Fruit fly (Drosophila melanogaster): ENCODE data around the gene CG32548.

Gene CG32548

DNA sequence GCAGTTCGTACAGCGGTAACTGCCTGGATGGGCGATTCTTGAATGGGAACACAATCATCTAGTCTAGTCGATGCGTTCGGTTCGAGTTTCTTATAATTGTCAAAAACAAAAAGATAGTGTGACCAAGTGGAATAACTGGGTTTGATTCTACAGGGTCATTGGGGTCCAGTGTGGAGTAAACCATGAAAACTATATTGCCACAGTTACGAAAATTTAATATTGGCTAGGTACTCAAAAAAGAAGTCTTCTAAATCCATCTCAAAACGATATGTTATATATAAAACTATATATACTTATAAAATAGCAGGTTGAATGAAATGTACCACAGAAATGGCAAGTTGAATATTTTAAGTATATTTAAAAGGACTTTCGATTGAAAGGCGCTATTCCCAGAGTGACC, 40.4 kb downstream of the CG32548 start, which contains the start of gene CG34328:
CG34328 (minus strand) TSS at position 101 of the 400 bp plus-strand sequence.
- TF ChIP-seq CG34367 (tag; optimal IDR thresholded peaks at IDR 0.05) (no peak), Pif1B (GFP tag; optimal IDR thresholded peaks at IDR 0.05) (no peak), EcR (GFP tag; optimal IDR thresholded peaks at IDR 0.05) (no peak), CG12605 (GFP tag; IDR thresholded peaks at IDR 0.05) (no peak), CG17806 (tag; optimal IDR thresholded peaks at IDR 0.05) (no peak), CG8159 (tag; optimal IDR thresholded peaks at IDR 0.05) (no peak), CG15710 (tag; optimal IDR thresholded peaks at IDR 0.05) (no peak), gl (tag; optimal IDR thresholded peaks at IDR 0.05) (no peak), CG14655 (GFP tag; optimal IDR thresholded peaks at IDR 0.05) (no peak)

DNA sequence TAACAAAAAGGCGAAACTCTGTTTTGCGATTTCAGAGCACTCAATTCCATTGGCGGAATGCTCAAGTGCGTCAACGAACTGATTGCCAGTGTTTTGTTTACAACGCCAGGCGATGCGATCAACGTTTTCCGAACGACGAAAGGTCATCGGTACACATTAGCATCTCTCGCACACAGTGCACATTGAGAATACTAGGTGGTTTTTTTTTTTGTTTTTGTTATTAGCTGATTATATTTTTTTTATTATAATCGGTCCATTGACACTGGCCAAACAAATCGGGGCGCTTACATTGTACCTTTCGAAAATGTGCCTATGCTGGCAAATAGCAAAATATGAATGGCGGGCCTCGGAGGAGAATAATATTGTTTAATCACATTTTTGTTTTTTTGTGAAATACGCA, 45.2 kb downstream of the CG32548 start:
- TF ChIP-seq rn (GFP tag; IDR thresholded peaks at IDR 0.05) (no peak), CG17806 (tag; optimal IDR thresholded peaks at IDR 0.05) (no peak), CG10348 (GFP tag; IDR thresholded peaks at IDR 0.05) (no peak), EcR (GFP tag; optimal IDR thresholded peaks at IDR 0.05) (peak; percentile 75), CG14655 (GFP tag; optimal IDR thresholded peaks at IDR 0.05) (no peak), CG8301 (tag; optimal IDR thresholded peaks at IDR 0.05) (no peak), CG8159 (tag; optimal IDR thresholded peaks at IDR 0.05) (no peak), Ets98B (GFP tag; IDR thresholded peaks at IDR 0.05) (no peak), Pif1B (GFP tag; optimal IDR thresholded peaks at IDR 0.05) (no peak)

- TF ChIP-seq CG15710 (tag; optimal IDR thresholded peaks at IDR 0.05) (no peak), gl (tag; optimal IDR thresholded peaks at IDR 0.05) (no peak), CG14655 (GFP tag; optimal IDR thresholded peaks at IDR 0.05) (no peak), Pif1A (GFP tag; optimal IDR thresholded peaks at IDR 0.05) (no peak), CG12605 (GFP tag; IDR thresholded peaks at IDR 0.05) (no peak), CG32121 (GFP tag; IDR thresholded peaks at IDR 0.05) (no peak), Pif1B (GFP tag; optimal IDR thresholded peaks at IDR 0.05) (no peak), CG10348 (GFP tag; IDR thresholded peaks at IDR 0.05) (no peak), CG8159 (tag; optimal IDR thresholded peaks at IDR 0.05) (no peak), CG13204 (GFP tag; optimal IDR thresholded peaks at IDR 0.05) (no peak), fd96Ca (GFP tag; IDR thresholded peaks at IDR 0.05) (no peak), CG4496 (GFP tag; IDR thresholded peaks at IDR 0.05) (no peak), CG17806 (tag; optimal IDR thresholded peaks at IDR 0.05) (no peak), Snoo (tag; optimal IDR thresholded peaks at IDR 0.05) (no peak), D1 (tag; optimal IDR thresholded peaks at IDR 0.05) (no peak), CG8301 (tag; optimal IDR thresholded peaks at IDR 0.05) (no peak)
These were observed 53.6 kb downstream of the CG32548 start, which contains the start of gene Tsf1 for dm6 chrX:18386784-18387183. Gene Tsf1, plus strand, starts transcription at chrX:18387084.

- no peak for TF ChIP-seq fd96Ca (GFP tag; IDR thresholded peaks at IDR 0.05)
- no peak for TF ChIP-seq CG8159 (tag; optimal IDR thresholded peaks at IDR 0.05)
- TF ChIP-seq CG4496 (GFP tag; IDR thresholded peaks at IDR 0.05) = peak; percentile 60; the same call in 2 of the 3 replicates
- peak; percentile 57 for TF ChIP-seq EcR (GFP tag; optimal IDR thresholded peaks at IDR 0.05)
These were observed 54.6 kb downstream of the CG32548 start for dm6 chrX:18385801-18386200.
